Fruit fly (Drosophila melanogaster): ENCODE measurements around the gene HemK2.

DNA sequence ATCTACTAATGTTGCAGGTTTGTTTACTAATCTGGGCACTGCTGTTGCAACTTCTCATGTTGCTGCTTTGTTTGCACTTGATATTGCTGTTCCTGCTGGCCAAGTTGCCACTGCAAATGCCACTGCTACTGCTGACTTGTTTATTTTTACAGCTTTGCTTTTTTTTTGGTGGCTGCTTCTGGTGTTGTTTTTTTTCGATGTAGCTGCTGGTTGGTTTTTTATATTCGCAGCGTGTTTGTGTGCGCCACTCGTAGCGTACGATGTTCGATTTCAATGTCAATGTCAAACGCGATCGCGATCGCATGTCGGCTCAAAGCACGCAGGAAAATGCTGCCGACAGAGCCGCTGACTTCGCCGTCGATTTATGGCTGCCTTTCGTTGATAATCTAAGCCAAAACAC, 31.7 kb downstream of the HemK2 start:
- TF ChIP-seq pan (optimal IDR thresholded peaks at IDR 0.05) = no peak
- TF ChIP-seq Dll (optimal IDR thresholded peaks at IDR 0.05) = no peak
- TF ChIP-seq CG8478 (optimal IDR thresholded peaks at IDR 0.05) = no peak
- no peak for TF ChIP-seq EcR (GFP tag; optimal IDR thresholded peaks at IDR 0.05)
- no peak for TF ChIP-seq usp (GFP tag; optimal IDR thresholded peaks at IDR 0.05)
- no peak for TF ChIP-seq psq (optimal IDR thresholded peaks at IDR 0.05)

All from whole organism.